Fruit fly (Drosophila melanogaster) whole organism, embryonic: ENCODE measurements around the gene CG34267.

Experiments used
- Bgb ChIP-seq: fragments of 200-800 bp; sonication (Bioruptor generic); IDR thresholded peaks from 2 replicates; pipeline ENCODE4 v1.3.6; 2022; ENCODE audit warnings: missing biosample characterization, missing genetic modification characterization; ENCODE audit not compliant: partially characterized antibody
- CG10321 ChIP-seq: fragments of 200-800 bp; sonication (Bioruptor generic); IDR thresholded peaks from 2 replicates; pipeline ENCODE4 v1.3.6; 2022; ENCODE audit warnings: missing biosample characterization, missing genetic modification characterization
- CG10462 ChIP-seq: fragments of 200-800 bp; sonication (Bioruptor generic); optimal IDR thresholded peaks from 2 replicates; lab custom pipeline; 2016; ENCODE audit warnings: missing biosample characterization, missing genetic modification characterization
- CG11456 ChIP-seq: fragments of 200-800 bp; sonication (Bioruptor generic); IDR thresholded peaks from 3 replicates; pipeline ENCODE4 v1.3.6; 2022; ENCODE audit warnings: missing biosample characterization, missing genetic modification characterization
- CG11723 ChIP-seq: fragments of 200-800 bp; sonication (Bioruptor generic); optimal IDR thresholded peaks from 2 replicates; lab custom pipeline; 2017; ENCODE audit warnings: missing biosample characterization, mild to moderate bottlenecking, missing genetic modification characterization
- CG1233 ChIP-seq: fragments of 200-800 bp; sonication (Bioruptor generic); optimal IDR thresholded peaks from 4 replicates; lab custom pipeline; 2018; ENCODE audit warnings: missing biosample characterization, mild to moderate bottlenecking, missing genetic modification characterization
- CG12744 ChIP-seq: fragments of 200-800 bp; sonication (Bioruptor generic); optimal IDR thresholded peaks from 2 replicates; lab custom pipeline; 2016; ENCODE audit warnings: missing biosample characterization, missing genetic modification characterization
- CG12942 ChIP-seq: fragments of 200-800 bp; sonication (Bioruptor generic); optimal IDR thresholded peaks from 3 replicates; lab custom pipeline; 2016; ENCODE audit warnings: missing biosample characterization, missing genetic modification characterization
- CG17359 ChIP-seq: fragments of 200-800 bp; sonication (Bioruptor generic); optimal IDR thresholded peaks from 3 replicates; lab custom pipeline; 2018; ENCODE audit warnings: missing biosample characterization, mild to moderate bottlenecking, missing genetic modification characterization, moderate library complexity
- CG1832 ChIP-seq: fragments of 200-800 bp; sonication (Bioruptor generic); optimal IDR thresholded peaks from 2 replicates; lab custom pipeline; 2017; ENCODE audit warnings: missing biosample characterization, mild to moderate bottlenecking, missing genetic modification characterization, inconsistent platforms
- CG18599 ChIP-seq: fragments of 200-800 bp; sonication (Bioruptor generic); optimal IDR thresholded peaks from 3 replicates; lab custom pipeline; 2017; ENCODE audit warnings: missing biosample characterization, missing genetic modification characterization, mild to moderate bottlenecking, moderate library complexity, missing genetic modification reagents
- CG2202 ChIP-seq: fragments of 200-800 bp; sonication (Bioruptor generic); optimal IDR thresholded peaks from 2 replicates; lab custom pipeline; 2018; ENCODE audit warnings: missing biosample characterization, mild to moderate bottlenecking, missing genetic modification characterization
- CG2678 ChIP-seq: fragments of 200-800 bp; sonication (Bioruptor generic); optimal IDR thresholded peaks from 3 replicates; lab custom pipeline; 2019; ENCODE audit warnings: missing biosample characterization, mild to moderate bottlenecking, missing genetic modification characterization, moderate library complexity
- CG34422 ChIP-seq: fragments of 200-800 bp; sonication (Bioruptor generic); IDR thresholded peaks from 3 replicates; pipeline ENCODE4 v1.3.6; 2022; ENCODE audit warnings: missing biosample characterization, missing genetic modification characterization
- CG42726 ChIP-seq: fragments of 200-800 bp; sonication (Bioruptor generic); IDR thresholded peaks from 2 replicates; pipeline ENCODE4 v1.3.6; 2022; ENCODE audit warnings: missing biosample characterization, missing genetic modification characterization; ENCODE audit not compliant: partially characterized antibody
- CG4424 ChIP-seq: fragments of 200-800 bp; sonication (Bioruptor generic); optimal IDR thresholded peaks from 3 replicates; lab custom pipeline; 2016; ENCODE audit warnings: missing biosample characterization, missing genetic modification characterization
- CG7786 ChIP-seq: fragments of 200-800 bp; sonication (Bioruptor generic); optimal IDR thresholded peaks from 2 replicates; lab custom pipeline; 2016; ENCODE audit warnings: missing biosample characterization, missing genetic modification characterization
- CG8281 ChIP-seq: fragments of 200-800 bp; sonication (Bioruptor generic); optimal IDR thresholded peaks from 2 replicates; lab custom pipeline; 2018; ENCODE audit warnings: missing biosample characterization, mild to moderate bottlenecking, missing genetic modification characterization, moderate library complexity
- CG9797 ChIP-seq: fragments of 200-800 bp; sonication (Bioruptor generic); optimal IDR thresholded peaks from 3 replicates; lab custom pipeline; 2018; ENCODE audit warnings: missing biosample characterization, mild to moderate bottlenecking, missing genetic modification characterization
- Dfd ChIP-seq, 2 experiments: fragments of >200 bp; optimal IDR thresholded peaks; 2 replicates each; lab custom pipeline; 2017; ENCODE audit warnings: missing biosample characterization in 2 of 2, missing genetic modification characterization in 2 of 2
- Dp ChIP-seq: fragments of 200-800 bp; sonication (Bioruptor generic); optimal IDR thresholded peaks from 2 replicates; lab custom pipeline; 2018; ENCODE audit warnings: missing biosample characterization, mild to moderate bottlenecking, missing genetic modification characterization, moderate library complexity
- Hand ChIP-seq: fragments of 200-800 bp; sonication (Bioruptor generic); optimal IDR thresholded peaks from 2 replicates; lab custom pipeline; 2017; ENCODE audit warnings: mild to moderate bottlenecking, missing biosample characterization, missing genetic modification reagents, missing genetic modification characterization
- Ravus ChIP-seq: fragments of 200-800 bp; sonication (Bioruptor generic); IDR thresholded peaks from 2 replicates; pipeline ENCODE4 v1.3.6; 2022; ENCODE audit warnings: missing biosample characterization, missing genetic modification characterization
- Side ChIP-seq: fragments of 200-800 bp; sonication (Bioruptor generic); optimal IDR thresholded peaks from 2 replicates; lab custom pipeline; 2016; ENCODE audit warnings: missing biosample characterization, missing genetic modification characterization
- Spps ChIP-seq: fragments of 200-800 bp; sonication (Bioruptor generic); optimal IDR thresholded peaks from 2 replicates; lab custom pipeline; 2018; ENCODE audit warnings: missing biosample characterization, mild to moderate bottlenecking, missing genetic modification characterization
- Sry-β ChIP-seq: fragments of 200-800 bp; sonication (Bioruptor generic); optimal IDR thresholded peaks from 2 replicates; lab custom pipeline; 2018; ENCODE audit warnings: missing biosample characterization, mild to moderate bottlenecking, missing genetic modification characterization, moderate library complexity
- TFAM ChIP-seq: fragments of 200-800 bp; sonication (Bioruptor generic); optimal IDR thresholded peaks from 2 replicates; lab custom pipeline; 2017; ENCODE audit warnings: missing biosample characterization, missing genetic modification characterization, inconsistent platforms
- Tbp ChIP-seq: fragments of >200 bp; optimal IDR thresholded peaks from 2 replicates; lab custom pipeline; 2018; ENCODE audit warnings: missing biosample characterization, missing genetic modification characterization
- cato ChIP-seq: fragments of 200-800 bp; sonication (Bioruptor generic); optimal IDR thresholded peaks from 2 replicates; lab custom pipeline; 2016; ENCODE audit warnings: missing biosample characterization, missing genetic modification characterization, borderline replicate concordance
- chinmo ChIP-seq: fragments of 200-800 bp; sonication (Bioruptor generic); IDR thresholded peaks from 4 replicates; pipeline ENCODE4 v1.3.6; 2022; ENCODE audit warnings: missing biosample characterization, missing genetic modification characterization; ENCODE audit not compliant: partially characterized antibody
- chm ChIP-seq: fragments of 200-800 bp; sonication (Bioruptor generic); IDR thresholded peaks from 2 replicates; pipeline ENCODE4 v1.3.6; 2022; ENCODE audit warnings: missing biosample characterization, missing genetic modification characterization
- croc ChIP-seq: fragments of 200-800 bp; sonication (Bioruptor generic); conservative IDR thresholded peaks from 3 replicates; pipeline ENCODE4 v1.3.6; 2022; ENCODE audit warnings: missing biosample characterization, missing genetic modification characterization
- crol ChIP-seq: fragments of 200-800 bp; sonication (Bioruptor generic); IDR thresholded peaks from 2 replicates; pipeline ENCODE4 v1.3.6; 2022; ENCODE audit warnings: missing biosample characterization, missing genetic modification characterization
- ewg ChIP-seq: fragments of 200-800 bp; sonication (Bioruptor generic); optimal IDR thresholded peaks from 3 replicates; lab custom pipeline; 2017; ENCODE audit warnings: mild to moderate bottlenecking, missing biosample characterization, missing genetic modification reagents, missing genetic modification characterization
- her ChIP-seq: fragments of 200-800 bp; sonication (Bioruptor generic); optimal IDR thresholded peaks from 2 replicates; lab custom pipeline; 2016; ENCODE audit warnings: missing biosample characterization, missing genetic modification characterization
- hkb ChIP-seq, 2 experiments: fragments of 200-800 bp in 1 of 2; fragments of >200 bp in 1 of 2; sonication (Bioruptor generic) in 1 of 2; IDR thresholded peaks in 1 of 2; optimal IDR thresholded peaks in 1 of 2; 2 replicates each; pipeline versions ENCODE4 v1.3.6 to Lab custom; 2017 to 2022; ENCODE audit warnings: missing biosample characterization in 1 of 2, missing genetic modification characterization in 1 of 2
- maf-S ChIP-seq: fragments of 200-800 bp; sonication (Bioruptor generic); optimal IDR thresholded peaks from 2 replicates; lab custom pipeline; 2016; ENCODE audit warnings: missing biosample characterization, missing genetic modification characterization
- nerfin-2 ChIP-seq: fragments of 200-800 bp; sonication (Bioruptor generic); IDR thresholded peaks from 2 replicates; pipeline ENCODE4 v1.3.6; 2022; ENCODE audit warnings: missing biosample characterization, missing genetic modification characterization; ENCODE audit not compliant: partially characterized antibody
- nom ChIP-seq: fragments of 200-800 bp; sonication (Bioruptor generic); optimal IDR thresholded peaks from 2 replicates; lab custom pipeline; 2017; ENCODE audit warnings: missing biosample characterization, missing genetic modification characterization, mild to moderate bottlenecking, moderate library complexity, missing genetic modification reagents
- pan ChIP-seq, 4 experiments: fragments of >200 bp in 3 of 4; fragments of 200-800 bp in 1 of 4; sonication (Bioruptor generic) in 1 of 4; optimal IDR thresholded peaks in 3 of 4; IDR thresholded peaks in 1 of 4; 2 replicates each; pipeline versions ENCODE4 v1.3.6 to Lab custom; 2017 to 2022; ENCODE audit warnings: missing biosample characterization in 2 of 4, missing genetic modification characterization in 2 of 4, mixed read lengths in 1 of 4
- prd ChIP-seq, 3 experiments: fragments of >200 bp in 2 of 3; fragments of 200-800 bp in 1 of 3; sonication (Bioruptor generic) in 1 of 3; optimal IDR thresholded peaks in 2 of 3; IDR thresholded peaks in 1 of 3; 2 replicates in 2 of 3; 3 replicates in 1 of 3; pipeline versions ENCODE4 v1.3.6 to Lab custom; 2017 to 2022; ENCODE audit warnings: missing biosample characterization in 1 of 3, missing genetic modification characterization in 1 of 3
- psq ChIP-seq: fragments of 200-800 bp; sonication (Bioruptor generic); optimal IDR thresholded peaks from 2 replicates; lab custom pipeline; 2017; ENCODE audit warnings: missing biosample characterization, missing genetic modification characterization
- scrt ChIP-seq: fragments of 200-800 bp; sonication (Bioruptor generic); optimal IDR thresholded peaks from 2 replicates; lab custom pipeline; 2018; ENCODE audit warnings: missing biosample characterization, mild to moderate bottlenecking, missing genetic modification characterization, moderate library complexity
- sr ChIP-seq: fragments of 200-800 bp; sonication (Bioruptor generic); IDR thresholded peaks from 3 replicates; pipeline ENCODE4 v1.3.6; 2022; ENCODE audit warnings: missing biosample characterization, missing genetic modification characterization
- sug ChIP-seq: fragments of 200-800 bp; optimal IDR thresholded peaks from 2 replicates; lab custom pipeline; 2019; ENCODE audit warnings: missing biosample characterization, mild to moderate bottlenecking, missing genetic modification characterization, moderate library complexity
- tgo ChIP-seq: fragments of 200-800 bp; sonication (Bioruptor generic); IDR thresholded peaks from 3 replicates; pipeline ENCODE4 v1.3.6; 2022; ENCODE audit warnings: missing biosample characterization, missing genetic modification characterization
- tup ChIP-seq: fragments of 200-800 bp; sonication (Bioruptor generic); optimal IDR thresholded peaks from 2 replicates; lab custom pipeline; 2016; ENCODE audit warnings: missing biosample characterization, mild to moderate bottlenecking, missing genetic modification characterization, moderate library complexity
- twi ChIP-seq: fragments of 200-800 bp; optimal IDR thresholded peaks from 2 replicates; lab custom pipeline; 2019; ENCODE audit warnings: missing biosample characterization, mild to moderate bottlenecking, missing genetic modification characterization, moderate library complexity
- vvl ChIP-seq: fragments of 200-800 bp; sonication (Bioruptor generic); IDR thresholded peaks from 2 replicates; pipeline ENCODE4 v1.3.6; 2022; ENCODE audit warnings: missing biosample characterization, missing genetic modification characterization
- yki ChIP-seq: fragments of >200 bp; optimal IDR thresholded peaks from 3 replicates; lab custom pipeline; 2018

Gene CG34267

DNA sequence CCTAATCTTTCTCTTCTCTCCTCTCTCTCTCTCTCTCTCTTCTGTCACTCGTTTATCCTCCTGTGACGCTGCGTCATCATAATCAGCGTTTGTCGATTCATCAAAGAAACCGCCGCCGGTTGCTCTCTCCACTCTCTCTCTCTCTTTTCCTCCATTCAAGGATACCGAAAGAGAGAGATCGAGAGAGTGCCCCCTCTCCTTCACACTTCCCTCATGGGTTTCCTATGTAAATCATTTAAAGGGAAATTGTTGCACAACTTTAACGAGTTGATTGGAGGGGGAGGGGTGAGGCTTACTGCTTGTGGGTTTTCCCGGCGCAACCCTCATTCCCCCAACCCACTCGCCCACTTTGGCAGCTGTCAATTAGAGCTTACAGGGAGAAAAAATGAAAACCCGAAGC, 44.0 kb upstream of the CG34267 start (continued):
- peak in 1 of 2 experiments; percentile 59 for TF ChIP-seq pan (optimal IDR thresholded peaks at IDR 0.05; lab: Kevin White, UChicago)
- peak in 1 of 2 experiments; percentile 51 for TF ChIP-seq pan (GFP tag; optimal IDR thresholded peaks at IDR 0.05 in 1 of 2, IDR thresholded peaks at IDR 0.05 in 1 of 2)
- no peak for TF ChIP-seq croc (GFP tag; lab: Robert Waterston, UW)
- peak; percentile 21 for TF ChIP-seq CG18599
- TF ChIP-seq hkb (optimal IDR thresholded peaks at IDR 0.05; lab: Kevin White, UChicago): no peak
- peak; percentile 32; the same call in 1 of the 2 replicates for TF ChIP-seq hkb (GFP tag; IDR thresholded peaks at IDR 0.05; lab: Robert Waterston, UW)
- no peak for TF ChIP-seq CG10462
- no peak for TF ChIP-seq CG2202 (tag; lab: Kevin White, UChicago)
- no peak for TF ChIP-seq CG8281 (tag; lab: Kevin White, UChicago)
- TF ChIP-seq Dfd (GFP tag; optimal IDR thresholded peaks at IDR 0.05; lab: Kevin White, UChicago): no peak
- no peak for TF ChIP-seq her
- TF ChIP-seq sug: no peak
- no peak for TF ChIP-seq nom (GFP tag; lab: Kevin White, UChicago)
- no peak for TF ChIP-seq CG17359 (tag; lab: Kevin White, UChicago)
- no peak for TF ChIP-seq chinmo (GFP tag; lab: Robert Waterston, UW)
- TF ChIP-seq Ravus (GFP tag; lab: Robert Waterston, UW): no peak
- TF ChIP-seq CG7786 (GFP tag; lab: Kevin White, UChicago): no peak
- no peak for TF ChIP-seq CG12744 (GFP tag; lab: Kevin White, UChicago)
- no peak for TF ChIP-seq TFAM (GFP tag; lab: Kevin White, UChicago)
- TF ChIP-seq Tbp (GFP tag; lab: Kevin White, UChicago): no peak
- TF ChIP-seq Side: no peak
- TF ChIP-seq CG34422 (GFP tag; lab: Robert Waterston, UW): no peak
- no peak for TF ChIP-seq nerfin-2 (GFP tag; lab: Robert Waterston, UW)
- TF ChIP-seq sr (GFP tag; lab: Robert Waterston, UW): no peak
- TF ChIP-seq Sry-β: no peak
- no peak for TF ChIP-seq ewg (GFP tag; lab: Kevin White, UChicago)
- TF ChIP-seq Dp: no peak
- no peak for TF ChIP-seq CG11723 (GFP tag; lab: Kevin White, UChicago)
- peak; percentile 79 for TF ChIP-seq CG1832 (GFP tag; lab: Kevin White, UChicago)
- TF ChIP-seq vvl (GFP tag; lab: Robert Waterston, UW): peak; percentile 19; the same call in 1 of the 2 replicates
- no peak for TF ChIP-seq CG12942 (GFP tag; lab: Kevin White, UChicago)
- no peak for TF ChIP-seq CG42726
- no peak for TF ChIP-seq twi (tag; lab: Kevin White, UChicago)
- no peak for TF ChIP-seq psq (GFP tag; lab: Kevin White, UChicago)
- TF ChIP-seq Bgb: no peak
- TF ChIP-seq CG9797 (GFP tag; lab: Kevin White, UChicago): no peak
- no peak for TF ChIP-seq prd (optimal IDR thresholded peaks at IDR 0.05; lab: Kevin White, UChicago)
- TF ChIP-seq prd (GFP tag; IDR thresholded peaks at IDR 0.05; lab: Robert Waterston, UW): no peak
- no peak for TF ChIP-seq cato (GFP tag; lab: Kevin White, UChicago)
- TF ChIP-seq Hand (GFP tag; lab: Kevin White, UChicago): no peak
- TF ChIP-seq CG11456 (GFP tag; lab: Robert Waterston, UW): no peak
- peak; percentile 79 for TF ChIP-seq scrt (GFP tag; lab: Kevin White, UChicago)
- TF ChIP-seq CG10321 (GFP tag; lab: Robert Waterston, UW): no peak
- TF ChIP-seq Spps (tag; lab: Kevin White, UChicago): no peak
- TF ChIP-seq tup (GFP tag; lab: Kevin White, UChicago): no peak
- no peak for TF ChIP-seq CG4424 (GFP tag; lab: Kevin White, UChicago)
- no peak for TF ChIP-seq maf-S (GFP tag; lab: Kevin White, UChicago)
- no peak for TF ChIP-seq chm
- no peak for TF ChIP-seq tgo (GFP tag; lab: Robert Waterston, UW)
- TF ChIP-seq crol (GFP tag; lab: Robert Waterston, UW): peak; percentile 87
- TF ChIP-seq yki (lab: Kevin White, UChicago): peak; percentile 85
- TF ChIP-seq CG2678 (tag; lab: Kevin White, UChicago): no peak
- no peak for TF ChIP-seq CG1233 (GFP tag; lab: Kevin White, UChicago)
